Fruit fly (Drosophila melanogaster): Measurements from ENCODE around the gene CG5151.

The CG5151 gene

dm6 chr3L:16157251-16158190 is 7.0 kb downstream of the CG5151 start (continued):
- TF ChIP-seq ac (GFP tag; optimal IDR thresholded peaks at IDR 0.05) (no peak), CG13296 (GFP tag; optimal IDR thresholded peaks at IDR 0.05) (peak; percentile 11), ERR (GFP tag; optimal IDR thresholded peaks at IDR 0.05) (no peak), Lim3 (GFP tag; IDR thresholded peaks at IDR 0.05) (0 out of 2 replicates have a peak, but pooled peaks have one; percentile 22), zfh1 (GFP tag; IDR thresholded peaks at IDR 0.05) (no peak), Bgb (GFP tag; IDR thresholded peaks at IDR 0.05; ENCODE audit: partially characterized antibody) (no peak), Jarid2 (GFP tag; optimal IDR thresholded peaks at IDR 0.05) (peak; percentile 33), CG15514 (GFP tag; optimal IDR thresholded peaks at IDR 0.05) (peak; percentile 14), CG4820 (GFP tag; optimal IDR thresholded peaks at IDR 0.05) (peak; percentile 59), ftz-f1 (GFP tag; optimal IDR thresholded peaks at IDR 0.05) (no peak), fru (optimal IDR thresholded peaks at IDR 0.05) (no peak), CG15011 (GFP tag; optimal IDR thresholded peaks at IDR 0.05) (peak; percentile 2), dan (GFP tag; IDR thresholded peaks at IDR 0.05) (no peak), tap (tag; optimal IDR thresholded peaks at IDR 0.05) (peak; percentile 5), Ets65A (GFP tag) (peak; percentile 90), Kr (GFP tag; optimal IDR thresholded peaks at IDR 0.05) (no peak), CG6683 (GFP tag; optimal IDR thresholded peaks at IDR 0.05) (peak; percentile 10), Med (GFP tag) (peak; percentile 82), CG10462 (GFP tag; optimal IDR thresholded peaks at IDR 0.05) (no peak), wdn (GFP tag; IDR thresholded peaks at IDR 0.05) (no peak), Hsf (GFP tag; optimal IDR thresholded peaks at IDR 0.05) (peak; percentile 49), her (GFP tag; optimal IDR thresholded peaks at IDR 0.05) (peak; percentile 12), B-H1 (GFP tag; IDR thresholded peaks at IDR 0.05) (no peak), dati (GFP tag; IDR thresholded peaks at IDR 0.05) (no peak), CG10321 (GFP tag; IDR thresholded peaks at IDR 0.05) (no peak), CG2129 (GFP tag; IDR thresholded peaks at IDR 0.05; ENCODE audit: partially characterized antibody) (no peak), Ada2b (GFP tag; IDR thresholded peaks at IDR 0.05) (0 out of 2 replicates have a peak, but pooled peaks have one; percentile 15), HLH54F (GFP tag; optimal IDR thresholded peaks at IDR 0.05) (peak; percentile 34), onecut (GFP tag; IDR thresholded peaks at IDR 0.05) (no peak), Rx (GFP tag; IDR thresholded peaks at IDR 0.05) (peak; percentile 4; the same call in 1 of the 2 replicates), CG15073 (GFP tag; optimal IDR thresholded peaks at IDR 0.05) (no peak), eve (GFP tag; optimal IDR thresholded peaks at IDR 0.05) (peak in 1 of 2 experiments; percentile 91), HmgD (GFP tag; optimal IDR thresholded peaks at IDR 0.05) (no peak), rib (GFP tag; IDR thresholded peaks at IDR 0.05) (no peak), hb (GFP tag; IDR thresholded peaks at IDR 0.05; ENCODE audit: partially characterized antibody) (no peak), CG3995 (GFP tag; optimal IDR thresholded peaks at IDR 0.05) (peak; percentile 3), CG4707 (GFP tag; optimal IDR thresholded peaks at IDR 0.05) (no peak), crol (GFP tag; IDR thresholded peaks at IDR 0.05) (no peak), sens-2 (GFP tag; IDR thresholded peaks at IDR 0.05) (no peak), lmd (GFP tag; IDR thresholded peaks at IDR 0.05) (peak; percentile 50), Dll (GFP tag; IDR thresholded peaks at IDR 0.05; ENCODE audit: partially characterized antibody) (no peak), CG5180 (GFP tag; optimal IDR thresholded peaks at IDR 0.05) (no peak), amos (GFP tag; IDR thresholded peaks at IDR 0.05; ENCODE audit: partially characterized antibody) (no peak), Meics (GFP tag; optimal IDR thresholded peaks at IDR 0.05) (peak; percentile 56), sna (GFP tag; IDR thresholded peaks at IDR 0.05; ENCODE audit: partially characterized antibody) (no peak), otp (GFP tag; IDR thresholded peaks at IDR 0.05) (no peak), Mad (GFP tag; optimal IDR thresholded peaks at IDR 0.05) (peak; percentile 15), Hr51 (GFP tag; optimal IDR thresholded peaks at IDR 0.05) (peak; percentile 35 to 68), CG16815 (GFP tag; optimal IDR thresholded peaks at IDR 0.05) (no peak), CG8478 (optimal IDR thresholded peaks at IDR 0.05) (no peak)
